Fruit fly (Drosophila melanogaster) whole organism, embryonic: ENCODE results near the gene CG42535.

Source experiments
- Antp ChIP-seq: fragments of 200-800 bp; sonication (Bioruptor generic); optimal IDR thresholded peaks from 3 replicates; lab custom pipeline; 2016; ENCODE audit warnings: missing biosample characterization, missing genetic modification characterization
- Atf6 ChIP-seq: fragments of 200-800 bp; sonication (Bioruptor generic); IDR thresholded peaks from 2 replicates; pipeline ENCODE4 v1.3.6; 2022; ENCODE audit warnings: missing biosample characterization, missing genetic modification characterization
- CG10267 ChIP-seq: fragments of 200-800 bp; sonication (Bioruptor generic); optimal IDR thresholded peaks from 2 replicates; lab custom pipeline; 2018; ENCODE audit warnings: missing biosample characterization, mild to moderate bottlenecking, missing genetic modification characterization, moderate library complexity
- CG10366 ChIP-seq: fragments of 200-800 bp; sonication (Bioruptor generic); IDR thresholded peaks from 2 replicates; pipeline ENCODE4 v1.3.6; 2022; ENCODE audit warnings: missing biosample characterization, missing genetic modification characterization
- CG11093 ChIP-seq: fragments of 200-800 bp; sonication (Bioruptor generic); IDR thresholded peaks from 3 replicates; pipeline ENCODE4 v1.3.6; 2022; ENCODE audit warnings: missing biosample characterization, missing genetic modification characterization
- CG11398 ChIP-seq: fragments of 200-800 bp; sonication (Bioruptor generic); optimal IDR thresholded peaks from 2 replicates; lab custom pipeline; 2016; ENCODE audit warnings: missing biosample characterization, missing genetic modification characterization
- CG11723 ChIP-seq: fragments of 200-800 bp; sonication (Bioruptor generic); optimal IDR thresholded peaks from 2 replicates; lab custom pipeline; 2017; ENCODE audit warnings: missing biosample characterization, mild to moderate bottlenecking, missing genetic modification characterization
- CG1233 ChIP-seq: fragments of 200-800 bp; sonication (Bioruptor generic); optimal IDR thresholded peaks from 4 replicates; lab custom pipeline; 2018; ENCODE audit warnings: missing biosample characterization, mild to moderate bottlenecking, missing genetic modification characterization
- CG12659 ChIP-seq: fragments of 200-800 bp; sonication (Bioruptor generic); optimal IDR thresholded peaks from 3 replicates; lab custom pipeline; 2017; ENCODE audit warnings: mild to moderate bottlenecking, missing biosample characterization, missing genetic modification reagents, missing genetic modification characterization
- CG12942 ChIP-seq: fragments of 200-800 bp; sonication (Bioruptor generic); optimal IDR thresholded peaks from 3 replicates; lab custom pipeline; 2016; ENCODE audit warnings: missing biosample characterization, missing genetic modification characterization
- CG14050 ChIP-seq: fragments of 200-800 bp; sonication (Bioruptor generic); IDR thresholded peaks from 3 replicates; pipeline ENCODE4 v1.3.6; 2022; ENCODE audit warnings: missing biosample characterization, missing genetic modification characterization
- CG15514 ChIP-seq: fragments of 200-800 bp; sonication (Bioruptor generic); optimal IDR thresholded peaks from 3 replicates; lab custom pipeline; 2017; ENCODE audit warnings: missing biosample characterization, missing genetic modification characterization, mild to moderate bottlenecking, moderate library complexity, missing genetic modification reagents
- CG18476 ChIP-seq: fragments of 200-800 bp; sonication (Bioruptor generic); optimal IDR thresholded peaks from 2 replicates; lab custom pipeline; 2016; ENCODE audit warnings: missing biosample characterization, mild to moderate bottlenecking, missing genetic modification characterization
- CG18764 ChIP-seq: fragments of 200-800 bp; sonication (Bioruptor generic); optimal IDR thresholded peaks from 3 replicates; lab custom pipeline; 2016; ENCODE audit warnings: missing biosample characterization, missing genetic modification characterization
- CG31441 ChIP-seq: fragments of 200-800 bp; sonication (Bioruptor generic); IDR thresholded peaks from 2 replicates; pipeline ENCODE4 v1.3.6; 2022; ENCODE audit warnings: missing biosample characterization, missing genetic modification characterization
- CG34422 ChIP-seq: fragments of 200-800 bp; sonication (Bioruptor generic); IDR thresholded peaks from 3 replicates; pipeline ENCODE4 v1.3.6; 2022; ENCODE audit warnings: missing biosample characterization, missing genetic modification characterization
- CG3726 ChIP-seq: fragments of 200-800 bp; sonication (Bioruptor generic); IDR thresholded peaks from 3 replicates; pipeline ENCODE4, ENCODE4 v1.3.6; 2022; ENCODE audit warnings: missing biosample characterization, missing genetic modification characterization
- CG6272 ChIP-seq: fragments of 200-800 bp; sonication (Bioruptor generic); IDR thresholded peaks from 2 replicates; pipeline ENCODE4 v1.3.6; 2022; ENCODE audit warnings: missing biosample characterization, missing genetic modification characterization
- CG7372 ChIP-seq: fragments of 200-800 bp; sonication (Bioruptor generic); IDR thresholded peaks from 2 replicates; pipeline ENCODE4 v1.3.6; 2022; ENCODE audit warnings: missing biosample characterization, missing genetic modification characterization
- CG9876 ChIP-seq: fragments of 200-800 bp; sonication (Bioruptor generic); optimal IDR thresholded peaks from 2 replicates; lab custom pipeline; 2016; ENCODE audit warnings: missing biosample characterization, missing genetic modification characterization
- CG9932 ChIP-seq: fragments of 200-800 bp; sonication (Bioruptor generic); IDR thresholded peaks from 2 replicates; pipeline ENCODE4 v1.3.6; 2022; ENCODE audit warnings: missing biosample characterization, missing genetic modification characterization
- D19A ChIP-seq: fragments of 200-800 bp; optimal IDR thresholded peaks from 3 replicates; lab custom pipeline; 2019; ENCODE audit warnings: missing biosample characterization, mild to moderate bottlenecking, missing genetic modification characterization, moderate library complexity
- Dbx ChIP-seq: fragments of 200-800 bp; sonication (Bioruptor generic); IDR thresholded peaks from 3 replicates; pipeline ENCODE4 v1.3.6; 2022; ENCODE audit warnings: missing biosample characterization, missing genetic modification characterization
- Deaf1 ChIP-seq: fragments of 200-800 bp; optimal IDR thresholded peaks from 3 replicates; lab custom pipeline; 2019; ENCODE audit warnings: missing biosample characterization, mild to moderate bottlenecking, missing genetic modification characterization, moderate library complexity
- Dfd ChIP-seq, 2 experiments: fragments of >200 bp; optimal IDR thresholded peaks; 2 replicates each; lab custom pipeline; 2017; ENCODE audit warnings: missing biosample characterization in 2 of 2, missing genetic modification characterization in 2 of 2
- Dll ChIP-seq: fragments of 200-800 bp; sonication (Bioruptor generic); IDR thresholded peaks from 4 replicates; pipeline ENCODE4 v1.3.6; 2022; ENCODE audit warnings: missing biosample characterization, missing genetic modification characterization; ENCODE audit not compliant: partially characterized antibody
- HLH3B ChIP-seq: fragments of 200-800 bp; sonication (Bioruptor generic); IDR thresholded peaks from 2 replicates; pipeline ENCODE4 v1.3.6; 2022; ENCODE audit warnings: missing biosample characterization, missing genetic modification characterization
- Hmx ChIP-seq: fragments of 200-800 bp; sonication (Bioruptor generic); optimal IDR thresholded peaks from 2 replicates; lab custom pipeline; 2016; ENCODE audit warnings: missing biosample characterization, missing genetic modification characterization
- Nf-YB ChIP-seq: fragments of 200-800 bp; sonication (Bioruptor generic); optimal IDR thresholded peaks from 3 replicates; lab custom pipeline; 2019; ENCODE audit warnings: missing biosample characterization, mild to moderate bottlenecking, missing genetic modification characterization, moderate library complexity
- Optix ChIP-seq: fragments of 200-800 bp; sonication (Bioruptor generic); IDR thresholded peaks from 3 replicates; pipeline ENCODE4 v1.3.6; 2022; ENCODE audit warnings: missing biosample characterization, missing genetic modification characterization
- Sin3A ChIP-seq: fragments of >200 bp; optimal IDR thresholded peaks from 2 replicates; lab custom pipeline; 2018
- Six4 ChIP-seq: fragments of 200-800 bp; sonication (Bioruptor generic); optimal IDR thresholded peaks from 2 replicates; lab custom pipeline; 2016; ENCODE audit warnings: missing biosample characterization, missing genetic modification characterization
- Sox102F ChIP-seq: fragments of 200-800 bp; sonication (Bioruptor generic); optimal IDR thresholded peaks from 2 replicates; lab custom pipeline; 2018; ENCODE audit warnings: missing biosample characterization, mild to moderate bottlenecking, missing genetic modification characterization, moderate library complexity
- bab2 ChIP-seq: fragments of 200-800 bp; sonication (Bioruptor generic); optimal IDR thresholded peaks from 2 replicates; lab custom pipeline; 2016; ENCODE audit warnings: missing biosample characterization, missing genetic modification characterization
- esg ChIP-seq: fragments of 200-800 bp; sonication (Bioruptor generic); conservative IDR thresholded peaks from 2 replicates; pipeline ENCODE4 v1.3.6; 2022; ENCODE audit warnings: missing biosample characterization, missing genetic modification characterization
- eve ChIP-seq, 2 experiments: fragments of >200 bp; optimal IDR thresholded peaks; 2 replicates each; lab custom pipeline; 2017; ENCODE audit warnings: missing biosample characterization in 2 of 2, missing genetic modification characterization in 2 of 2
- fd96Cb ChIP-seq: fragments of 200-800 bp; sonication (Bioruptor generic); optimal IDR thresholded peaks from 2 replicates; lab custom pipeline; 2018; ENCODE audit warnings: missing biosample characterization, mild to moderate bottlenecking, missing genetic modification characterization, moderate library complexity
- gfzf ChIP-seq: fragments of 200-800 bp; sonication (Bioruptor generic); optimal IDR thresholded peaks from 2 replicates; lab custom pipeline; 2016; ENCODE audit warnings: missing biosample characterization, mild to moderate bottlenecking, missing genetic modification characterization, moderate library complexity
- gsb-n ChIP-seq: fragments of 200-800 bp; sonication (Bioruptor generic); optimal IDR thresholded peaks from 3 replicates; lab custom pipeline; 2018; ENCODE audit warnings: missing biosample characterization, mild to moderate bottlenecking, missing genetic modification characterization
- inv ChIP-seq: fragments of 200-800 bp; sonication (Bioruptor generic); IDR thresholded peaks from 2 replicates; pipeline ENCODE4 v1.3.6; 2022; ENCODE audit warnings: missing biosample characterization, missing genetic modification characterization; ENCODE audit not compliant: partially characterized antibody
- p53 ChIP-seq: fragments of 200-800 bp; sonication (Bioruptor generic); optimal IDR thresholded peaks from 2 replicates; lab custom pipeline; 2016; ENCODE audit warnings: missing biosample characterization, missing genetic modification characterization
- phol ChIP-seq: fragments of 200-800 bp; sonication (Bioruptor generic); optimal IDR thresholded peaks from 3 replicates; lab custom pipeline; 2018; ENCODE audit warnings: missing biosample characterization, mild to moderate bottlenecking, missing genetic modification characterization, moderate library complexity
- pum ChIP-seq: fragments of 200-800 bp; sonication (Bioruptor generic); optimal IDR thresholded peaks from 2 replicates; lab custom pipeline; 2016; ENCODE audit warnings: missing biosample characterization, missing genetic modification characterization
- sim ChIP-seq: fragments of 200-800 bp; sonication (Bioruptor generic); IDR thresholded peaks from 2 replicates; pipeline ENCODE4 v1.3.6; 2022; ENCODE audit warnings: missing biosample characterization, missing genetic modification characterization
- sima ChIP-seq: fragments of 200-800 bp; sonication (Bioruptor generic); optimal IDR thresholded peaks from 2 replicates; lab custom pipeline; 2016; ENCODE audit warnings: missing biosample characterization, missing genetic modification characterization
- sob ChIP-seq: fragments of 200-800 bp; sonication (Bioruptor generic); IDR thresholded peaks from 2 replicates; pipeline ENCODE4 v1.3.6; 2022; ENCODE audit warnings: missing biosample characterization, missing genetic modification characterization
- tap ChIP-seq: fragments of 200-800 bp; optimal IDR thresholded peaks from 3 replicates; lab custom pipeline; 2019; ENCODE audit warnings: missing biosample characterization, mild to moderate bottlenecking, missing genetic modification characterization, moderate library complexity
- tll ChIP-seq, 2 experiments: fragments of 200-800 bp in 1 of 2; fragments of >200 bp in 1 of 2; sonication (Bioruptor generic) in 1 of 2; optimal IDR thresholded peaks; 2 replicates each; lab custom pipeline; 2017 to 2019; ENCODE audit warnings: missing biosample characterization in 2 of 2, missing genetic modification characterization in 2 of 2, mild to moderate bottlenecking in 1 of 2, moderate library complexity in 1 of 2
- wdn ChIP-seq: fragments of 200-800 bp; sonication (Bioruptor generic); IDR thresholded peaks from 2 replicates; pipeline ENCODE4 v1.3.6; 2022; ENCODE audit warnings: missing biosample characterization, missing genetic modification characterization
- zen ChIP-seq: fragments of 200-800 bp; sonication (Bioruptor generic); optimal IDR thresholded peaks from 3 replicates; lab custom pipeline; 2018; ENCODE audit warnings: missing biosample characterization, mild to moderate bottlenecking, missing genetic modification characterization, moderate library complexity

CG42535 gene

DNA sequence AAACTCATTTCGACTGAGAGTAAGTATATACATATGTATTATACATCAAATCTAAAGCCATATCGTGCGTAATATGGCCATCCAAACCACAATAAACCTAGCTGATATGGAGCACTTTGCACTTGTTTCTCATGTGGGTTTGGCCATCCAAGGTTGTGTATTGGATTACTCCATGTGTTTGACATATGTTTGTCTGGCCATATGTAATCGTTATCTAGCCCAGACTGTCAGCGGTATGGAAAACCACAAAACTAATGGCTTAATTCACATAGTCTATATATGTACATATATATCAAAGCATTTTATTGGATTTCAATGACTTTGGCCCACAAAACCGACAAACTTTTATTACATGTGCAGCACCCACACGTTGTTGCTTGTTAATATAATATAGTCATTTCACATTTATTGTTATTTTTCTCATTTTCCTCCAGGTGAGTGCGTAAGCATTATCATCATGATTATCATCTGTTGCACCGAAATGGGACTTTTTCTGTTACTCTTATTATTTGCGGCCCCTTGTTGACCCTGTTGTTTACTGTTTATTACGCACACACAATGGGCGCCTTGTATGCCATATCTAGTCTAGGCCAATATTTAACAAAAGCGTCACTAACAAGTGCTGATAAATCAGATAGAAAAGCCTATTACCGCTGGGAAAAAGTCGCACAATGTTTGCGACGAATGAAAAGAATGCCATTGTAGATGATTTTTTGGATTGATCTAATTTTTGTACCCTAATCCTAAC, 25.9 kb upstream of the CG42535 start (continued):
- peak; percentile 50 for TF ChIP-seq p53 (GFP tag; lab: Kevin White, UChicago)
- no peak for TF ChIP-seq eve (GFP tag; optimal IDR thresholded peaks at IDR 0.05; lab: Kevin White, UChicago)
- peak; percentile 51 for TF ChIP-seq Antp
- TF ChIP-seq sim (GFP tag; lab: Robert Waterston, UW), result peak; percentile 48; the same call in 1 of the 2 replicates
- TF ChIP-seq CG15514 (GFP tag; lab: Kevin White, UChicago), result peak; percentile 61
- no peak for TF ChIP-seq Hmx
- peak; percentile 3 for TF ChIP-seq CG10267
- TF ChIP-seq CG6272, result no peak
- TF ChIP-seq Six4 (GFP tag; lab: Kevin White, UChicago), result peak; percentile 0
- peak; percentile 1 for TF ChIP-seq CG9876 (GFP tag; lab: Kevin White, UChicago)
- TF ChIP-seq CG14050, result no peak
- peak; percentile 77 for TF ChIP-seq Atf6
- no peak for TF ChIP-seq CG3726
- TF ChIP-seq CG12659 (GFP tag; lab: Kevin White, UChicago), result peak; percentile 47
- no peak for TF ChIP-seq tll (GFP tag; optimal IDR thresholded peaks at IDR 0.05; lab: Kevin White, UChicago)
- no peak; the same call in 1 of the 2 replicates for TF ChIP-seq CG31441 (GFP tag; lab: Robert Waterston, UW)
- TF ChIP-seq Optix, result no peak
- TF ChIP-seq Dll (GFP tag; lab: Robert Waterston, UW), result no peak
- no peak for TF ChIP-seq Dfd (GFP tag; optimal IDR thresholded peaks at IDR 0.05; lab: Kevin White, UChicago)
- no peak; the same call in 2 of the 3 replicates for TF ChIP-seq CG34422 (GFP tag; lab: Robert Waterston, UW)
- TF ChIP-seq Sox102F, result peak; percentile 70
- TF ChIP-seq CG9932 (GFP tag; lab: Robert Waterston, UW), result no peak
- TF ChIP-seq wdn (GFP tag; lab: Robert Waterston, UW), result no peak
- peak; percentile 83 for TF ChIP-seq CG1233 (GFP tag; lab: Kevin White, UChicago)
- TF ChIP-seq sob (GFP tag; lab: Robert Waterston, UW), result peak; percentile 75; the same call in 1 of the 2 replicates
- peak; percentile 62 for TF ChIP-seq CG12942 (GFP tag; lab: Kevin White, UChicago)
- peak; percentile 34 for TF ChIP-seq D19A (tag; lab: Kevin White, UChicago)
- TF ChIP-seq CG11093 (GFP tag; lab: Robert Waterston, UW), result no peak; the same call in 2 of the 3 replicates
- peak; percentile 81 for TF ChIP-seq bab2 (GFP tag; lab: Kevin White, UChicago)
- no peak for TF ChIP-seq Sin3A (lab: Kevin White, UChicago)
- peak; percentile 39 for TF ChIP-seq fd96Cb (tag; lab: Kevin White, UChicago)
- peak; percentile 70 for TF ChIP-seq CG11723
- no peak for TF ChIP-seq CG7372 (GFP tag; lab: Robert Waterston, UW)
- TF ChIP-seq Deaf1 (tag; lab: Kevin White, UChicago), result no peak
- TF ChIP-seq zen (tag; lab: Kevin White, UChicago), result no peak
- TF ChIP-seq sima (GFP tag; lab: Kevin White, UChicago), result peak; percentile 19
- peak; percentile 39; the same call in 1 of the 2 replicates for TF ChIP-seq HLH3B (GFP tag; lab: Robert Waterston, UW)
- TF ChIP-seq CG11398 (GFP tag; lab: Kevin White, UChicago), result peak; percentile 78
- TF ChIP-seq CG18764 (GFP tag; lab: Kevin White, UChicago), result peak; percentile 69
- peak; percentile 77 for TF ChIP-seq gsb-n (tag; lab: Kevin White, UChicago)
- 0 out of 2 replicates have a peak, but pooled peaks have one; percentile 15 for TF ChIP-seq CG10366 (GFP tag; lab: Robert Waterston, UW)
- TF ChIP-seq Dbx (GFP tag; lab: Robert Waterston, UW), result peak; percentile 51; the same call in 1 of the 3 replicates
- TF ChIP-seq pum (GFP tag; lab: Kevin White, UChicago), result peak; percentile 28
- peak; percentile 23 for TF ChIP-seq tap (tag; lab: Kevin White, UChicago)
- no peak for TF ChIP-seq inv
- peak; percentile 47 for TF ChIP-seq Nf-YB (GFP tag; lab: Kevin White, UChicago)
- TF ChIP-seq CG18476, result peak; percentile 37
- TF ChIP-seq phol (tag; lab: Kevin White, UChicago), result no peak
- no peak for TF ChIP-seq esg (GFP tag; lab: Robert Waterston, UW)
- no peak for TF ChIP-seq gfzf
